Fruit fly (Drosophila melanogaster): Measurements from ENCODE around the gene Mpi.

The Mpi gene

dm6 chr3R:9800644-9801330 lies 41.4 kb downstream of the Mpi start, which contains the start of the genes CG9467 and CG8526 (continued):
- peak; percentile 57; the same call in 2 of the 3 replicates for TF ChIP-seq jigr1 (GFP tag; IDR thresholded peaks at IDR 0.05)
- peak; percentile 48 for TF ChIP-seq CG14667 (GFP tag; IDR thresholded peaks at IDR 0.05)
- TF ChIP-seq Atf6 (GFP tag; IDR thresholded peaks at IDR 0.05), result peak; percentile 51; the same call in 1 of the 2 replicates
- TF ChIP-seq CG18619 (GFP tag; optimal IDR thresholded peaks at IDR 0.05), result peak; percentile 56
- peak; percentile 67 for TF ChIP-seq CG4820 (GFP tag; optimal IDR thresholded peaks at IDR 0.05)
- peak; percentile 39; the same call in 1 of the 2 replicates for TF ChIP-seq CG6689 (GFP tag; IDR thresholded peaks at IDR 0.05)
- TF ChIP-seq dmrt11E (tag; optimal IDR thresholded peaks at IDR 0.05), result peak; percentile 71
- TF ChIP-seq Deaf1 (tag; optimal IDR thresholded peaks at IDR 0.05), result no peak
- peak; percentile 65 for TF ChIP-seq CG31388 (GFP tag; optimal IDR thresholded peaks at IDR 0.05)
- TF ChIP-seq esg (GFP tag; conservative IDR thresholded peaks at IDR 0.05), result peak; percentile 46; the same call in 1 of the 2 replicates
- no peak for TF ChIP-seq CG6813 (GFP tag; optimal IDR thresholded peaks at IDR 0.05)
- TF ChIP-seq lola (GFP tag; optimal IDR thresholded peaks at IDR 0.05), result peak in 1 of 3 experiments; percentile 74
- 0 out of 2 replicates have a peak, but pooled peaks have one; percentile 9 for TF ChIP-seq sens-2 (GFP tag; IDR thresholded peaks at IDR 0.05)
- TF ChIP-seq Hsf (GFP tag; optimal IDR thresholded peaks at IDR 0.05), result peak; percentile 60
- peak; percentile 88 for TF ChIP-seq Dll (GFP tag; IDR thresholded peaks at IDR 0.05; ENCODE audit: partially characterized antibody)
- TF ChIP-seq Sry-δ (GFP tag; optimal IDR thresholded peaks at IDR 0.05), result peak; percentile 88

dm6 chr3R:9808946-9809545 lies 49.6 kb downstream of the Mpi start, which contains the start of gene FBXO11:
Gene FBXO11, minus strand, starts transcription at chr3R:9809368.
- peak; percentile 12 for TF ChIP-seq CG12391 (tag; optimal IDR thresholded peaks at IDR 0.05)
- no peak for TF ChIP-seq Sry-β (GFP tag; optimal IDR thresholded peaks at IDR 0.05)
- TF ChIP-seq scrt (GFP tag; optimal IDR thresholded peaks at IDR 0.05), result no peak
- TF ChIP-seq CG17912 (GFP tag; optimal IDR thresholded peaks at IDR 0.05), result no peak
- no peak for TF ChIP-seq NfI (GFP tag; optimal IDR thresholded peaks at IDR 0.05)
- TF ChIP-seq Dfd (GFP tag; optimal IDR thresholded peaks at IDR 0.05), result no peak
- peak; percentile 65 for TF ChIP-seq unc-4 (GFP tag; IDR thresholded peaks at IDR 0.05; ENCODE audit: partially characterized antibody)
- TF ChIP-seq zen2 (GFP tag; IDR thresholded peaks at IDR 0.05; ENCODE audit: partially characterized antibody), result no peak
- TF ChIP-seq pros (GFP tag; optimal IDR thresholded peaks at IDR 0.05), result no peak
- TF ChIP-seq wek (GFP tag; optimal IDR thresholded peaks at IDR 0.05), result peak; percentile 23
- TF ChIP-seq CG3838 (GFP tag; optimal IDR thresholded peaks at IDR 0.05), result no peak
- TF ChIP-seq Pdp1 (GFP tag; optimal IDR thresholded peaks at IDR 0.05), result no peak
- no peak for TF ChIP-seq CG30431 (GFP tag; optimal IDR thresholded peaks at IDR 0.05)
- no peak for TF ChIP-seq E2f1 (GFP tag; IDR thresholded peaks at IDR 0.05)
- TF ChIP-seq CG14710 (tag; optimal IDR thresholded peaks at IDR 0.05), result peak; percentile 36
- TF ChIP-seq Neu2 (GFP tag; optimal IDR thresholded peaks at IDR 0.05; ENCODE audit: borderline replicate concordance), result no peak
- TF ChIP-seq Sox100B (GFP tag; optimal IDR thresholded peaks at IDR 0.05), result no peak
- TF ChIP-seq CG18599 (GFP tag; optimal IDR thresholded peaks at IDR 0.05), result no peak
- no peak for TF ChIP-seq Atf3 (GFP tag; optimal IDR thresholded peaks at IDR 0.05)
- TF ChIP-seq CG11723 (GFP tag; optimal IDR thresholded peaks at IDR 0.05), result no peak
- TF ChIP-seq HLHmδ (GFP tag; optimal IDR thresholded peaks at IDR 0.05), result no peak
- TF ChIP-seq CG6272 (GFP tag; IDR thresholded peaks at IDR 0.05), result no peak
- no peak; the same call in 3 of the 4 replicates for TF ChIP-seq Dll (GFP tag; IDR thresholded peaks at IDR 0.05; ENCODE audit: partially characterized antibody)
- TF ChIP-seq CG31365 (tag; optimal IDR thresholded peaks at IDR 0.05), result no peak
- no peak for TF ChIP-seq Fer3 (tag; optimal IDR thresholded peaks at IDR 0.05)
- TF ChIP-seq pzg (GFP tag; optimal IDR thresholded peaks at IDR 0.05), result peak; percentile 88
- TF ChIP-seq Dip2 (GFP tag; IDR thresholded peaks at IDR 0.05), result no peak
- TF ChIP-seq CG30403 (GFP tag; optimal IDR thresholded peaks at IDR 0.05), result no peak
- TF ChIP-seq CG10565 (GFP tag; optimal IDR thresholded peaks at IDR 0.05), result no peak
- no peak for TF ChIP-seq GATAe (GFP tag; conservative IDR thresholded peaks at IDR 0.05)
- TF ChIP-seq dpn (GFP tag; optimal IDR thresholded peaks at IDR 0.05), result no peak
- no peak for TF ChIP-seq B-H1 (GFP tag; IDR thresholded peaks at IDR 0.05)

Measured in whole organism, embryonic.